Worm (Caenorhabditis elegans) whole organism, L3 larva: Measurements from ENCODE around the gene zag-1.

Experiments used
- fkh-2 ChIP-seq: fragments of 150-350 bp; optimal IDR thresholded peaks from 2 replicates; lab custom pipeline; 2014; ENCODE audit warnings: missing biosample characterization, missing genetic modification reagents, missing genetic modification characterization
- fos-1 ChIP-seq: fragments of 150-350 bp; optimal IDR thresholded peaks from 2 replicates; lab custom pipeline; 2014; ENCODE audit warnings: missing biosample characterization, missing genetic modification characterization

DNA sequence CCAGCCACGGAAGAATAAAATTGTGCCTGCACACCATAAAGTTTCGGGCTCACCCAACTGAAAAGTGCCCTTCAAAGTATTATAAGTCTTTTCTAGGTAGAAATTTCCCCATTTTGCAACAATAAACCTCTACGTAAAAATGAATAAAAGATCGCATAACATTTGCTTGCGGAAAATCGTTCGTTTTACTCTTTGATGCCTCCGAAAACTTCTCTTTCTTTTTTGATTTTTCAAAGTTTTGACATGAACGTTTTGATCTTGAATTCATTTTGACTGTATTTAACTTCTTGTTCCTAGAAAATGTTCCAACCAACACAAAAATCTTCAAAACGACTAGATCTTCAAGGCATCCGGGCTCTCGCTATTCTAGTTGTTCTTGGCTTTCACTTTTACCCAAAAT, 33.3 kb downstream of the zag-1 start, which contains the start of gene oac-21:
- TF ChIP-seq fos-1 (tag; lab: Kevin White, UChicago) (no peak), fkh-2 (tag; lab: Kevin White, UChicago) (no peak)
